Fruit fly (Drosophila melanogaster) whole organism: ENCODE data around the gene Tis11.

Experiments used
- CG8478 ChIP-seq: fragments of >200 bp; optimal IDR thresholded peaks from 2 replicates; lab custom pipeline; 2018; ENCODE audit warnings: inconsistent platforms
- Dll ChIP-seq: fragments of >200 bp; optimal IDR thresholded peaks from 2 replicates; lab custom pipeline; 2017
- EcR ChIP-seq, 2 experiments: fragments of >200 bp; optimal IDR thresholded peaks; 2 replicates each; lab custom pipeline; 2017; ENCODE audit warnings: missing biosample characterization in 2 of 2, missing genetic modification characterization in 2 of 2, missing genetic modification reagents in 2 of 2
- pan ChIP-seq: fragments of >200 bp; optimal IDR thresholded peaks from 2 replicates; lab custom pipeline; 2017
- psq ChIP-seq: fragments of >200 bp; optimal IDR thresholded peaks from 2 replicates; lab custom pipeline; 2017

dm6 chrX:12660030-12660630 lies 915 bp downstream of the Tis11 start:
- TF ChIP-seq pan = no peak
- no peak for TF ChIP-seq EcR (GFP tag; optimal IDR thresholded peaks at IDR 0.05; lab: Kevin White, UChicago)
- TF ChIP-seq Dll = no peak
- TF ChIP-seq CG8478 (lab: Kevin White, UChicago) = no peak
- no peak for TF ChIP-seq psq
